Worm (Caenorhabditis elegans) whole organism, mixed stage, embryonic: Measurements from ENCODE around the gene let-716.

Experiments
- nhr-2 ChIP-seq: fragments of 150-350 bp; optimal IDR thresholded peaks from 2 replicates; lab custom pipeline; 2014; ENCODE audit warnings: missing biosample characterization, missing genetic modification characterization
- ztf-11 ChIP-seq: fragments of 150-350 bp; optimal IDR thresholded peaks from 2 replicates; lab custom pipeline; 2014; ENCODE audit warnings: missing biosample characterization, missing genetic modification characterization

DNA sequence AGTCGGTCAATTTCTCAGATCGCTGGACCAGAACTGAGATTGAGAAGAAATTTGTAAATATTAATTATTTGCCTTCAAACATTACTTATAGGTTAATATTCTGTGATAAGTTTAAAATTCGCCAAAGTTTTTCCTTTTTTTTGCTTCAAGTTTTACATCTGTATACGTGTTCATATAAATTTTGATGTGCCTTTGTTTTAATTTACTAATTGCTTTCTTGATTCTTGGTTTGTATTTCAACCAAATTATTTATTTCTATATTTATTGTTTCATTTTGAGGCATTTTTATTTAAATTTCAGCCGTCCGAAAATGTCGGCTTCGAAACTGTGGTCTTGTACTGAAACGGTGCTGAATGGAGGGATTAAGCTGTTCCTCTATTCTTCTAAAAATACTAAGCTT is 53.0 kb downstream of the let-716 start, which contains the start of gene C05D11.1:
- TF ChIP-seq ztf-11 (no peak), nhr-2 (no peak)
